Fruit fly (Drosophila melanogaster) whole organism, wandering third instar larva: ENCODE results near the gene rdgB.
A peak's percentile ranks its signal among the peaks of the same experiment; 100 is the strongest.

ENCODE experiments used
- Abd-B ChIP-seq: fragments of >200 bp; optimal IDR thresholded peaks from 2 replicates; lab custom pipeline; 2017; ENCODE audit warnings: missing biosample characterization, missing genetic modification characterization
- CG32264 ChIP-seq: fragments of 200-800 bp; sonication (Bioruptor generic); optimal IDR thresholded peaks from 2 replicates; lab custom pipeline; 2016; ENCODE audit warnings: missing biosample characterization, missing genetic modification characterization
- CG9705 ChIP-seq: fragments of 200-800 bp; sonication (Bioruptor generic); optimal IDR thresholded peaks from 2 replicates; lab custom pipeline; 2018; ENCODE audit warnings: missing biosample characterization, mild to moderate bottlenecking, missing genetic modification characterization
- CrebA ChIP-seq: fragments of 200-800 bp; sonication (Bioruptor generic); optimal IDR thresholded peaks from 2 replicates; lab custom pipeline; 2016; ENCODE audit warnings: missing biosample characterization, mild to moderate bottlenecking, missing genetic modification characterization, borderline replicate concordance
- Dfd ChIP-seq: fragments of >200 bp; optimal IDR thresholded peaks from 2 replicates; lab custom pipeline; 2017; ENCODE audit warnings: missing biosample characterization, missing genetic modification characterization
- Dif ChIP-seq: fragments of 200-275, 200-300 bp; sonication (Bioruptor generic); optimal IDR thresholded peaks from 2 replicates; lab custom pipeline; 2018; ENCODE audit warnings: missing biosample characterization, missing genetic modification characterization; ENCODE audit not compliant: partially characterized antibody
- GATAd ChIP-seq: sonication (Bioruptor generic); optimal IDR thresholded peaks from 2 replicates; lab custom pipeline; 2016; ENCODE audit warnings: missing biosample characterization, missing genetic modification characterization
- HLH106 ChIP-seq: fragments of 200-800 bp; optimal IDR thresholded peaks from 3 replicates; lab custom pipeline; 2019; ENCODE audit warnings: missing biosample characterization, mild to moderate bottlenecking, missing genetic modification characterization, moderate library complexity
- Hnf4 ChIP-seq: fragments of 200-800 bp; sonication (Bioruptor generic); optimal IDR thresholded peaks from 2 replicates; lab custom pipeline; 2016; ENCODE audit warnings: missing biosample characterization, mild to moderate bottlenecking, missing genetic modification characterization
- Hr78 ChIP-seq: fragments of >200 bp; optimal IDR thresholded peaks from 2 replicates; lab custom pipeline; 2017; ENCODE audit warnings: missing biosample characterization, missing genetic modification characterization
- Jra ChIP-seq: sonication (Bioruptor generic); optimal IDR thresholded peaks from 2 replicates; lab custom pipeline; 2016; ENCODE audit warnings: missing biosample characterization, missing genetic modification characterization
- Mio ChIP-seq: sonication (Bioruptor generic); optimal IDR thresholded peaks from 2 replicates; lab custom pipeline; 2016; ENCODE audit warnings: missing biosample characterization, missing genetic modification characterization
- Myc ChIP-seq: fragments of >200 bp; optimal IDR thresholded peaks from 2 replicates; lab custom pipeline; 2017
- N ChIP-seq: fragments of >200 bp; optimal IDR thresholded peaks from 2 replicates; lab custom pipeline; 2018; ENCODE audit warnings: missing biosample characterization, missing external identifiers, missing genetic modification characterization
- OdsH ChIP-seq: fragments of 200-800 bp; sonication (Bioruptor generic); optimal IDR thresholded peaks from 2 replicates; lab custom pipeline; 2016; ENCODE audit warnings: missing biosample characterization, mild to moderate bottlenecking, missing genetic modification characterization
- Rel ChIP-seq, 2 experiments: fragments of 200-800 bp; sonication (Bioruptor generic) in 1 of 2; optimal IDR thresholded peaks; 2 replicates in 1 of 2; 3 replicates in 1 of 2; lab custom pipeline; 2016 to 2019; ENCODE audit warnings: mild to moderate bottlenecking in 2 of 2, missing biosample characterization in 2 of 2, missing genetic modification characterization in 2 of 2, moderate library complexity in 1 of 2
- Sp1 ChIP-seq: fragments of 200-800 bp; sonication (Bioruptor generic); optimal IDR thresholded peaks from 3 replicates; lab custom pipeline; 2019; ENCODE audit warnings: missing biosample characterization, mild to moderate bottlenecking, missing genetic modification characterization, moderate library complexity
- Vsx2 ChIP-seq: fragments of 200-300, 225-300 bp; sonication (Bioruptor generic); optimal IDR thresholded peaks from 2 replicates; lab custom pipeline; 2018; ENCODE audit warnings: missing biosample characterization, missing genetic modification characterization; ENCODE audit not compliant: partially characterized antibody
- br ChIP-seq: fragments of 200-800 bp; sonication (Bioruptor generic); optimal IDR thresholded peaks from 2 replicates; lab custom pipeline; 2016; ENCODE audit warnings: missing biosample characterization, missing genetic modification characterization
- brk ChIP-seq: fragments of 200-800 bp; sonication (Bioruptor generic); optimal IDR thresholded peaks from 2 replicates; lab custom pipeline; 2016; ENCODE audit warnings: missing biosample characterization, mild to moderate bottlenecking, missing genetic modification characterization
- dmrt93B ChIP-seq: fragments of 200-800 bp; sonication (Bioruptor generic); optimal IDR thresholded peaks from 2 replicates; lab custom pipeline; 2018; ENCODE audit warnings: missing biosample characterization, mild to moderate bottlenecking, missing genetic modification characterization
- ey ChIP-seq: fragments of 200-800 bp; sonication (Bioruptor generic); optimal IDR thresholded peaks from 2 replicates; lab custom pipeline; 2016; ENCODE audit warnings: missing biosample characterization, missing genetic modification characterization
- foxo ChIP-seq, 2 experiments: fragments of 200-800 bp; sonication (Bioruptor generic); optimal IDR thresholded peaks; 2 replicates in 1 of 2; 3 replicates in 1 of 2; lab custom pipeline; 2016 to 2017; ENCODE audit warnings: missing biosample characterization in 2 of 2, missing genetic modification characterization in 2 of 2
- fru ChIP-seq: fragments of 200-800 bp; sonication (Bioruptor generic); optimal IDR thresholded peaks from 3 replicates; lab custom pipeline; 2016; ENCODE audit warnings: missing biosample characterization, mild to moderate bottlenecking, missing genetic modification characterization
- h ChIP-seq: fragments of 200-800 bp; sonication (Bioruptor generic); optimal IDR thresholded peaks from 3 replicates; lab custom pipeline; 2016; ENCODE audit warnings: missing biosample characterization, mild to moderate bottlenecking, missing genetic modification characterization
- jim ChIP-seq: fragments of 175-275, 200-325 bp; sonication (Bioruptor generic); optimal IDR thresholded peaks from 2 replicates; lab custom pipeline; 2016; ENCODE audit warnings: missing biosample characterization, mild to moderate bottlenecking, missing genetic modification characterization
- lola ChIP-seq: fragments of >200 bp; optimal IDR thresholded peaks from 2 replicates; lab custom pipeline; 2017; ENCODE audit warnings: missing biosample characterization, missing genetic modification characterization
- pan ChIP-seq: fragments of >200 bp; optimal IDR thresholded peaks from 2 replicates; lab custom pipeline; 2017
- psq ChIP-seq: fragments of 200-800 bp; sonication (Bioruptor generic); optimal IDR thresholded peaks from 3 replicates; lab custom pipeline; 2017; ENCODE audit warnings: missing biosample characterization, mild to moderate bottlenecking, missing genetic modification characterization, moderate library complexity
- sage ChIP-seq: fragments of 200-800 bp; sonication (Bioruptor generic); optimal IDR thresholded peaks from 2 replicates; lab custom pipeline; 2016; ENCODE audit warnings: missing biosample characterization, mild to moderate bottlenecking, missing genetic modification characterization
- sv ChIP-seq: fragments of 200-800 bp; sonication (Bioruptor generic); optimal IDR thresholded peaks from 3 replicates; lab custom pipeline; 2016; ENCODE audit warnings: missing biosample characterization, missing genetic modification characterization
- tai ChIP-seq: sonication (Bioruptor generic); optimal IDR thresholded peaks from 2 replicates; lab custom pipeline; 2016; ENCODE audit warnings: missing biosample characterization, missing genetic modification characterization
- woc ChIP-seq: sonication (Bioruptor generic); optimal IDR thresholded peaks from 2 replicates; lab custom pipeline; 2016; ENCODE audit warnings: missing biosample characterization, mild to moderate bottlenecking, missing genetic modification characterization

The rdgB gene

DNA sequence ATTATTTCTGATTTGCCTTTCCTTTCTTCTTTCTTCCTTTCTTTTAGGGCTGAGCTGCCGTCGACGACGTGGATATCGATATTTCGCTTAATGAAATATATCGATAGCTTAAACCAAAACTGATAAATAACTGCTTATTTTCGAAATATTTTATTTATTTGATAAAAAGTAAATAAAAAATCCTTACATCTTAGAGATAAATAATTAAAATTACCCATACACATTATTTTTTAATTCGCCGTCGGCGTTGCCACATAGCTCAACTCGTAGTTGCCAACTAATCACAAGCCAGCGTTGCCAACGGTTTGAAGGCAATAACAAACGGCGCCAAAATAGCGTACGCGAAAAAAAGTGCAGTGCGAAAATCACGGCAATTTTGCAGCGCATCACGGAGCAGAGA lies 40.6 kb upstream of the rdgB start, which contains the start of the genes Mrgn1 and mus101:
TSS of gene Mrgn1 (minus strand) at position 44 of the 400 bp plus-strand sequence.
TSS of gene mus101 (plus strand) at position 313 of the 400 bp plus-strand sequence.
- peak; percentile 72 for TF ChIP-seq psq (GFP tag; lab: Kevin White, UChicago)
- TF ChIP-seq N (GFP tag; lab: Kevin White, UChicago): no peak
- no peak for TF ChIP-seq CG32264
- peak; percentile 36 for TF ChIP-seq Myc (lab: Kevin White, UChicago)
- TF ChIP-seq GATAd (GFP tag; lab: Kevin White, UChicago): no peak
- TF ChIP-seq foxo (GFP tag; optimal IDR thresholded peaks at IDR 0.05; lab: Kevin White, UChicago): no peak

DNA sequence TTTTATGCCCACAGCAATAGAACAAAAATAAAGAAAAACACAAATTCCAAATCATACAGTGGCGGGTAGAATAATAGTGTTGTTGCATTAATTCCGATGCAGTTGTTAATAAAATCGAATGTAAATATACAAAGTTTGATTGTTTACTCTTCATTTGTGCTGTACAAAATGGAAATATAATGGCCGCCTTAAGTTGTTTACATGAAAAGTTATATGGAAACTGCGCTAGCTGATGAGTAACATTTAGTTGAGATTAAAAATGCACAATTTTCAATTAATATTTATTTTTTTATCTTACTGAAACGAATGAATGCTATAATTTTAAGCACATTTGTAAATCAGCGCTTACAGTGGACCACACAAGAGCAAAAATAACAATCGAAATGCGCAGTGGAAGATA lies 27.7 kb upstream of the rdgB start:
- TF ChIP-seq woc (peak; percentile 10), psq (GFP tag; lab: Kevin White, UChicago) (peak; percentile 10), OdsH (GFP tag; lab: Kevin White, UChicago) (peak; percentile 46), Dif (no peak)
- TF ChIP-seq, all 38 proteins: peak for 3

DNA sequence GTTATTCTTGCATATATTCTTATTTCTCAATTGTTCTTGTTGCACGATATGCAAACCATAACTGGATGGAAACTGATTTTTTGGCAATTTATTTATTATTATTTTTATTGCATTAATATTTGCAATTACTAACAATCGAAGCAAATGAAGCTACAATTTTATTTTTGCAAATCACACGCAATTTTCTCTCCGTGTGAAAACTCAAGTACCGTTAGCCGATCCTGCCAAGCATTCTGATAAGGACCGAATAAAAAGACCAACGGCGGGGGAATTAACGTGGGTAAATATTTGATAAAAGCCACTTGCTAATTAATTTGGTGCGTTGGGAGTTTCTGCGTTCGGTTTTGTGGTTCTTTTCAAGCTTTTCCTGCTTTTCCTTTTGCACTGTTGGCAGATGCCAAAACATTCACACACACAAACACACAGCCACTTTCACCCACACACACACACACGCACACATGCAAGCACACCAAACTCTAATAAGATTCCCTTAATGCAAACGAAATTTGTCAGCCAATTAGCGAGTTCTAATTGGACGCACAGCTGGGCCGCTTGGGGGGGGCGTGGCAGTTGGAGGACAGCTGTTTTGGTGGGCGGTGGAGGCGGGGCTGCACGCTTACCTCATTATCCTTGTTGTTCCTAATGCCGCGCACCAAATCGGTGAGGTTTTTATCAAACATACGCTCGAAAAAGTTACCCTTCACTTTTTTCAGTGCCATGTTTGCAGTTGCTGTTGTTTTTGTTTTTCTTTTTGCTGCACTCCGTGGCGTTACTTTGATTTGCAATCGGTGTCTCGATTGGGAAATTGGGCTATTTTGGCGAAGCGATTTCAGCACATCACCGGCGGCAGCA lies 27.0 kb upstream of the rdgB start:
- TF ChIP-seq Rel (GFP tag; optimal IDR thresholded peaks at IDR 0.05; lab: Kevin White, UChicago) (no peak), Rel (tag; optimal IDR thresholded peaks at IDR 0.05; lab: Kevin White, UChicago) (no peak), sage (GFP tag; lab: Kevin White, UChicago) (no peak), brk (GFP tag; lab: Kevin White, UChicago) (no peak)

DNA sequence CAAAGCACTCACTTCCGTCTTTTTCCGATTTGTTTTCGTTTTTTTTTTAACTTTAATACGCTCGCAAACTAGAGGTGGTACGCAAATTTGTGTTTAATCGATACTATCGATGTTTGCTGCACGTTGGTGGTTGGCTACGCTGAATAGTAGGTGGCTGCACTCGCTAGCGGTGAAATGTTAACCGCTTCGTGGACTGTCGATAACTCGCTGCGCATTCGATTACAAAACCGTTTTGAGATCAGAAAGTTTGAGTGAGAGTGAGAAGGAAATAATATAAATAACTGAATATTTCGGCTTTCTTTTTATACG lies 26.4 kb upstream of the rdgB start, which contains the start of gene g:
TSS of gene g (minus strand) at position 105 of the 309 bp plus-strand sequence.
- peak; percentile 59 for TF ChIP-seq Myc (lab: Kevin White, UChicago)
- no peak for TF ChIP-seq br (GFP tag; lab: Kevin White, UChicago)
- no peak for TF ChIP-seq Dfd (GFP tag; lab: Kevin White, UChicago)
- TF ChIP-seq CG9705: no peak
- no peak for TF ChIP-seq ey (GFP tag; lab: Kevin White, UChicago)
- no peak for TF ChIP-seq Rel (GFP tag; optimal IDR thresholded peaks at IDR 0.05; lab: Kevin White, UChicago)
- TF ChIP-seq Rel (tag; optimal IDR thresholded peaks at IDR 0.05; lab: Kevin White, UChicago): no peak
- no peak for TF ChIP-seq sv (GFP tag; lab: Kevin White, UChicago)
- TF ChIP-seq CrebA (GFP tag; lab: Kevin White, UChicago): no peak
- peak; percentile 6 for TF ChIP-seq Jra (GFP tag; lab: Kevin White, UChicago)
- no peak for TF ChIP-seq N (GFP tag; lab: Kevin White, UChicago)
- TF ChIP-seq jim: peak; percentile 3
- TF ChIP-seq Sp1 (GFP tag; lab: Kevin White, UChicago): no peak
- TF ChIP-seq Hnf4 (GFP tag; lab: Kevin White, UChicago): peak; percentile 13
- no peak for TF ChIP-seq tai (GFP tag; lab: Kevin White, UChicago)

DNA sequence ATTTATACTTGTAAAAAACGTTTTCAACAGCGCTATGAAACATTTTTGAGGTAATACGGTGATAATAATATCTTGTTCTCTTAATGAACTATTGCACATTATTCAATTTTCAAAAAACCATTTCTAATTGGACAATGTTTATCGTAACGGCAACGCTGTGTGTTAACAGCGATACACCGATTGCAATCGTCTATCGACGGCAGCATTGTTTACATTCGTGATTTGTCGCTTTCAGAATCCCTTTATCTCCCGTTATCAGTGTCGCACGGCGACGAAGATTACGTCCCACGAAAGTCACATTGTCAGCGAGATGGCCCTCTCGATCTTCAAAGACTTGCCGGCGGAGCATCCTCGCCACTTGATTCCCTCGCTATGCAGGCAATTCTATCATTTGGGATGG lies 24.6 kb upstream of the rdgB start, which contains the start of gene CG11134:
TSS of gene CG11134 (plus strand) at position 4 of the 400 bp plus-strand sequence.
- TF ChIP-seq Rel (GFP tag; optimal IDR thresholded peaks at IDR 0.05; lab: Kevin White, UChicago) (no peak), Rel (tag; optimal IDR thresholded peaks at IDR 0.05; lab: Kevin White, UChicago) (peak; percentile 5), foxo (GFP tag; optimal IDR thresholded peaks at IDR 0.05; lab: Kevin White, UChicago) (no peak)

DNA sequence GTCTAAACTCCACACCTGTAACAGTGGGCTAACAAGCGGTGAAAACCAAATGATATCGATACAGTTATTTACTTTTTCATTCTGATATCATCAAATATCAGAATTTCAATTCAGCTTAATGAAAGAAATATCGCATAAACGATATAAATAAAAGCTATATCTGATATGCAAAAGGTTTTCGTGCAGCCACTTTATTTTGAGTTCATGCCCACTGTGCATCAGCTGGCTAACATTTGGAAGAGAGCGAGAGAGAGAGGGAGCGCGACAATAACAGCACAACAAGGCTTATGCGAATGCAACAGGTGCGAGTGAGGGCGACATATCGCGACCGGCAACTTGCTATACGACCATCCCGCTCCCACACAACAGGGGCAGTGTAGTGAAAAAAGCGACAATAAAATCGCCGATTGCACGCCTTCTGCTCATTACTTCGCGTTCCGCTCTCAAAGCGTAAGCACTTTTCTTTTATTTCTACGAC lies 23.1 kb upstream of the rdgB start, which contains the start of gene CG11151:
TSS of gene CG11151 (plus strand) at position 334 of the 478 bp plus-strand sequence.
- TF ChIP-seq sv (GFP tag; lab: Kevin White, UChicago) (peak; percentile 90), foxo (GFP tag; optimal IDR thresholded peaks at IDR 0.05; lab: Kevin White, UChicago) (peak; percentile 93 to 98), lola (no peak), CG32264 (peak; percentile 93), tai (GFP tag; lab: Kevin White, UChicago) (peak; percentile 94), woc (peak; percentile 98), Hnf4 (GFP tag; lab: Kevin White, UChicago) (peak; percentile 97), br (GFP tag; lab: Kevin White, UChicago) (peak; percentile 98), Myc (lab: Kevin White, UChicago) (no peak), Dif (peak; percentile 36), Jra (GFP tag; lab: Kevin White, UChicago) (peak; percentile 91), HLH106 (tag; lab: Kevin White, UChicago) (peak; percentile 96), Hr78 (GFP tag; lab: Kevin White, UChicago) (no peak), Abd-B (GFP tag; lab: Kevin White, UChicago) (no peak), fru (GFP tag; lab: Kevin White, UChicago) (peak; percentile 99), h (peak; percentile 98), dmrt93B (GFP tag; lab: Kevin White, UChicago) (peak; percentile 89), Mio (GFP tag; lab: Kevin White, UChicago) (peak; percentile 82), pan (no peak), Dfd (GFP tag; lab: Kevin White, UChicago) (no peak), Vsx2 (no peak), N (GFP tag; lab: Kevin White, UChicago) (no peak), OdsH (GFP tag; lab: Kevin White, UChicago) (peak; percentile 97), GATAd (GFP tag; lab: Kevin White, UChicago) (peak; percentile 69), sage (GFP tag; lab: Kevin White, UChicago) (peak; percentile 96), Sp1 (GFP tag; lab: Kevin White, UChicago) (peak; percentile 97), Rel (GFP tag; optimal IDR thresholded peaks at IDR 0.05; lab: Kevin White, UChicago) (peak; percentile 77), Rel (tag; optimal IDR thresholded peaks at IDR 0.05; lab: Kevin White, UChicago) (peak; percentile 78), brk (GFP tag; lab: Kevin White, UChicago) (peak; percentile 88), CG9705 (peak; percentile 95), jim (no peak)
